Fruit fly (Drosophila melanogaster) whole organism, embryonic: ENCODE data around the gene ftz-f1.

Experiments used
- Asciz ChIP-seq: fragments of 200-800 bp; sonication (Bioruptor generic); optimal IDR thresholded peaks from 2 replicates; lab custom pipeline; 2017; ENCODE audit warnings: missing biosample characterization, mild to moderate bottlenecking, missing genetic modification characterization, missing genetic modification reagents
- C15 ChIP-seq: fragments of 200-800 bp; sonication (Bioruptor generic); IDR thresholded peaks from 3 replicates; pipeline ENCODE4 v1.3.6; 2022; ENCODE audit warnings: missing biosample characterization, missing genetic modification characterization
- CG10959 ChIP-seq: fragments of 200-800 bp; sonication (Bioruptor generic); IDR thresholded peaks from 2 replicates; pipeline ENCODE4 v1.3.6; 2022; ENCODE audit warnings: missing biosample characterization, missing genetic modification characterization
- CG10979 ChIP-seq: fragments of 200-800 bp; sonication (Bioruptor generic); optimal IDR thresholded peaks from 2 replicates; lab custom pipeline; 2018; ENCODE audit warnings: missing biosample characterization, mild to moderate bottlenecking, missing genetic modification characterization, moderate library complexity
- CG11093 ChIP-seq: fragments of 200-800 bp; sonication (Bioruptor generic); IDR thresholded peaks from 3 replicates; pipeline ENCODE4 v1.3.6; 2022; ENCODE audit warnings: missing biosample characterization, missing genetic modification characterization
- CG12104 ChIP-seq: fragments of 200-800 bp; sonication (Bioruptor generic); optimal IDR thresholded peaks from 3 replicates; lab custom pipeline; 2016; ENCODE audit warnings: missing biosample characterization, missing genetic modification characterization
- CG12391 ChIP-seq: fragments of 200-800 bp; sonication (Bioruptor generic); optimal IDR thresholded peaks from 3 replicates; lab custom pipeline; 2018; ENCODE audit warnings: missing biosample characterization, mild to moderate bottlenecking, missing genetic modification characterization, moderate library complexity
- CG15479 ChIP-seq: fragments of 200-800 bp; sonication (Bioruptor generic); optimal IDR thresholded peaks from 3 replicates; lab custom pipeline; 2019; ENCODE audit warnings: missing biosample characterization, mild to moderate bottlenecking, missing genetic modification characterization, moderate library complexity
- CG1603 ChIP-seq: fragments of 200-800 bp; sonication (Bioruptor generic); optimal IDR thresholded peaks from 2 replicates; lab custom pipeline; 2019; ENCODE audit warnings: missing biosample characterization, mild to moderate bottlenecking, missing genetic modification characterization, moderate library complexity
- CG16813 ChIP-seq: fragments of 200-800 bp; sonication (Bioruptor generic); IDR thresholded peaks from 3 replicates; pipeline ENCODE4 v1.3.6; 2022; ENCODE audit warnings: missing biosample characterization, missing genetic modification characterization; ENCODE audit not compliant: partially characterized antibody
- CG17328 ChIP-seq: fragments of 200-800 bp; sonication (Bioruptor generic); IDR thresholded peaks from 2 replicates; pipeline ENCODE4 v1.3.6; 2022; ENCODE audit warnings: missing biosample characterization, missing genetic modification characterization
- CG17361 ChIP-seq: fragments of 200-800 bp; sonication (Bioruptor generic); IDR thresholded peaks from 3 replicates; pipeline ENCODE4 v1.3.6; 2022; ENCODE audit warnings: missing biosample characterization, missing genetic modification characterization
- CG17912 ChIP-seq: fragments of 200-800 bp; sonication (Bioruptor generic); optimal IDR thresholded peaks from 2 replicates; lab custom pipeline; 2018; ENCODE audit warnings: missing biosample characterization, mild to moderate bottlenecking, missing genetic modification characterization
- CG2120 ChIP-seq: fragments of 200-800 bp; sonication (Bioruptor generic); optimal IDR thresholded peaks from 3 replicates; lab custom pipeline; 2016; ENCODE audit warnings: missing biosample characterization, missing genetic modification characterization
- CG2202 ChIP-seq: fragments of 200-800 bp; sonication (Bioruptor generic); optimal IDR thresholded peaks from 2 replicates; lab custom pipeline; 2018; ENCODE audit warnings: missing biosample characterization, mild to moderate bottlenecking, missing genetic modification characterization
- CG6683 ChIP-seq: fragments of 200-800 bp; sonication (Bioruptor generic); optimal IDR thresholded peaks from 2 replicates; lab custom pipeline; 2017; ENCODE audit warnings: missing biosample characterization, mild to moderate bottlenecking, missing genetic modification characterization, missing genetic modification reagents
- CG7786 ChIP-seq: fragments of 200-800 bp; sonication (Bioruptor generic); optimal IDR thresholded peaks from 2 replicates; lab custom pipeline; 2016; ENCODE audit warnings: missing biosample characterization, missing genetic modification characterization
- CG8089 ChIP-seq: fragments of 200-800 bp; sonication (Bioruptor generic); optimal IDR thresholded peaks from 3 replicates; lab custom pipeline; 2016; ENCODE audit warnings: missing biosample characterization, missing genetic modification characterization
- CG9727 ChIP-seq: fragments of 200-800 bp; sonication (Bioruptor generic); optimal IDR thresholded peaks from 3 replicates; lab custom pipeline; 2017; ENCODE audit warnings: missing biosample characterization, mild to moderate bottlenecking, missing genetic modification characterization
- CkIIα-i1 ChIP-seq: fragments of 200-800 bp; sonication (Bioruptor generic); IDR thresholded peaks from 2 replicates; pipeline ENCODE4 v1.3.6; 2022; ENCODE audit warnings: missing biosample characterization, missing genetic modification characterization
- Dip2 ChIP-seq: fragments of 200-800 bp; sonication (Bioruptor generic); IDR thresholded peaks from 2 replicates; pipeline ENCODE4 v1.3.6; 2022; ENCODE audit warnings: missing biosample characterization, missing genetic modification characterization
- Doc3 ChIP-seq: fragments of 200-800 bp; sonication (Bioruptor generic); IDR thresholded peaks from 3 replicates; pipeline ENCODE4 v1.3.6; 2022; ENCODE audit warnings: missing biosample characterization, missing genetic modification characterization; ENCODE audit not compliant: partially characterized antibody
- E2f1 ChIP-seq: fragments of 200-800 bp; sonication (Bioruptor generic); IDR thresholded peaks from 2 replicates; pipeline ENCODE4 v1.3.6; 2022; ENCODE audit warnings: missing biosample characterization, missing genetic modification characterization
- Fer2 ChIP-seq: fragments of 200-800 bp; sonication (Bioruptor generic); optimal IDR thresholded peaks from 2 replicates; lab custom pipeline; 2018; ENCODE audit warnings: missing biosample characterization, mild to moderate bottlenecking, missing genetic modification characterization, moderate library complexity
- HLHmδ ChIP-seq: fragments of 200-800 bp; sonication (Bioruptor generic); optimal IDR thresholded peaks from 2 replicates; lab custom pipeline; 2018; ENCODE audit warnings: missing biosample characterization, mild to moderate bottlenecking, missing genetic modification characterization, moderate library complexity
- Hmr ChIP-seq: fragments of 200-800 bp; sonication (Bioruptor generic); optimal IDR thresholded peaks from 3 replicates; lab custom pipeline; 2017; ENCODE audit warnings: mild to moderate bottlenecking, missing biosample characterization, missing genetic modification reagents, missing genetic modification characterization
- Meics ChIP-seq: fragments of 200-800 bp; sonication (Bioruptor generic); optimal IDR thresholded peaks from 2 replicates; lab custom pipeline; 2017; ENCODE audit warnings: missing biosample characterization, mild to moderate bottlenecking, missing genetic modification characterization
- PHDP ChIP-seq: fragments of 200-800 bp; sonication (Bioruptor generic); optimal IDR thresholded peaks from 3 replicates; lab custom pipeline; 2018; ENCODE audit warnings: missing biosample characterization, mild to moderate bottlenecking, missing genetic modification characterization, moderate library complexity
- Pdp1 ChIP-seq, 2 experiments: fragments of 200-800 bp; sonication (Bioruptor generic); optimal IDR thresholded peaks; 3 replicates each; lab custom pipeline; 2016; ENCODE audit warnings: missing biosample characterization in 2 of 2, missing genetic modification characterization in 2 of 2, mild to moderate bottlenecking in 1 of 2, moderate library complexity in 1 of 2
- Ravus ChIP-seq: fragments of 200-800 bp; sonication (Bioruptor generic); IDR thresholded peaks from 2 replicates; pipeline ENCODE4 v1.3.6; 2022; ENCODE audit warnings: missing biosample characterization, missing genetic modification characterization
- Six4 ChIP-seq: fragments of 200-800 bp; sonication (Bioruptor generic); optimal IDR thresholded peaks from 2 replicates; lab custom pipeline; 2016; ENCODE audit warnings: missing biosample characterization, missing genetic modification characterization
- cg ChIP-seq: fragments of 200-800 bp; sonication (Bioruptor generic); optimal IDR thresholded peaks from 3 replicates; lab custom pipeline; 2019; ENCODE audit warnings: missing biosample characterization, mild to moderate bottlenecking, missing genetic modification characterization, moderate library complexity
- dmrt99B ChIP-seq: fragments of 200-800 bp; sonication (Bioruptor generic); optimal IDR thresholded peaks from 2 replicates; lab custom pipeline; 2018; ENCODE audit warnings: missing biosample characterization, mild to moderate bottlenecking, missing genetic modification characterization, moderate library complexity
- emc ChIP-seq: fragments of 200-800 bp; sonication (Bioruptor generic); optimal IDR thresholded peaks from 2 replicates; lab custom pipeline; 2016; ENCODE audit warnings: missing biosample characterization, missing genetic modification characterization
- esg ChIP-seq: fragments of 200-800 bp; sonication (Bioruptor generic); conservative IDR thresholded peaks from 2 replicates; pipeline ENCODE4 v1.3.6; 2022; ENCODE audit warnings: missing biosample characterization, missing genetic modification characterization
- inv ChIP-seq: fragments of 200-800 bp; sonication (Bioruptor generic); IDR thresholded peaks from 2 replicates; pipeline ENCODE4 v1.3.6; 2022; ENCODE audit warnings: missing biosample characterization, missing genetic modification characterization; ENCODE audit not compliant: partially characterized antibody
- lbe ChIP-seq: fragments of 200-800 bp; sonication (Bioruptor generic); optimal IDR thresholded peaks from 2 replicates; lab custom pipeline; 2016; ENCODE audit warnings: missing biosample characterization, mild to moderate bottlenecking, missing genetic modification characterization
- mam ChIP-seq: fragments of 200-800 bp; sonication (Bioruptor generic); optimal IDR thresholded peaks from 3 replicates; lab custom pipeline; 2016; ENCODE audit warnings: missing biosample characterization, missing genetic modification characterization
- pum ChIP-seq: fragments of 200-800 bp; sonication (Bioruptor generic); optimal IDR thresholded peaks from 2 replicates; lab custom pipeline; 2016; ENCODE audit warnings: missing biosample characterization, missing genetic modification characterization
- rib ChIP-seq: fragments of 200-800 bp; sonication (Bioruptor generic); IDR thresholded peaks from 2 replicates; pipeline ENCODE4 v1.3.6; 2022; ENCODE audit warnings: missing biosample characterization, missing genetic modification characterization
- run ChIP-seq: fragments of 200-800 bp; sonication (Bioruptor generic); optimal IDR thresholded peaks from 3 replicates; lab custom pipeline; 2018; ENCODE audit warnings: missing biosample characterization, mild to moderate bottlenecking, missing genetic modification characterization
- trem ChIP-seq: fragments of 200-800 bp; optimal IDR thresholded peaks from 3 replicates; lab custom pipeline; 2019; ENCODE audit warnings: missing biosample characterization, mild to moderate bottlenecking, missing genetic modification characterization, moderate library complexity
- ttk ChIP-seq: fragments of 200-800 bp; sonication (Bioruptor generic); IDR thresholded peaks from 2 replicates; pipeline ENCODE4 v2.1.2; 2022; ENCODE audit warnings: missing biosample characterization, missing genetic modification characterization
- zen2 ChIP-seq: fragments of 200-800 bp; sonication (Bioruptor generic); IDR thresholded peaks from 3 replicates; pipeline ENCODE4 v1.3.6; 2022; ENCODE audit warnings: missing biosample characterization, missing genetic modification characterization; ENCODE audit not compliant: partially characterized antibody

Gene ftz-f1

dm6 chr3L:18789203-18790018 is 11.7 kb downstream of the ftz-f1 start (continued):
- TF ChIP-seq lbe (GFP tag; lab: Kevin White, UChicago) (no peak), Ravus (no peak), cg (GFP tag; lab: Kevin White, UChicago) (peak; percentile 43), Doc3 (no peak), CG17912 (GFP tag; lab: Kevin White, UChicago) (peak; percentile 78), CG16813 (no peak), CG9727 (GFP tag; lab: Kevin White, UChicago) (peak; percentile 6), trem (tag; lab: Kevin White, UChicago) (no peak), Asciz (GFP tag; lab: Kevin White, UChicago) (peak; percentile 53), CG17361 (GFP tag; lab: Robert Waterston, UW) (peak; percentile 21; the same call in 1 of the 3 replicates), CG7786 (GFP tag; lab: Kevin White, UChicago) (peak; percentile 16), Six4 (GFP tag; lab: Kevin White, UChicago) (no peak), Hmr (GFP tag; lab: Kevin White, UChicago) (peak; percentile 73), CG10959 (GFP tag; lab: Robert Waterston, UW) (no peak), PHDP (tag; lab: Kevin White, UChicago) (peak; percentile 52), pum (GFP tag; lab: Kevin White, UChicago) (no peak), CG1603 (tag; lab: Kevin White, UChicago) (peak; percentile 53), CG17328 (GFP tag; lab: Robert Waterston, UW) (peak; percentile 26; the same call in 1 of the 2 replicates), Meics (GFP tag; lab: Kevin White, UChicago) (peak; percentile 96), emc (GFP tag; lab: Kevin White, UChicago) (no peak), Pdp1 (GFP tag; optimal IDR thresholded peaks at IDR 0.05; lab: Kevin White, UChicago) (peak in 1 of 2 experiments; percentile 96), CG2120 (GFP tag; lab: Kevin White, UChicago) (peak; percentile 51), CG10979 (tag; lab: Kevin White, UChicago) (no peak), dmrt99B (tag; lab: Kevin White, UChicago) (peak; percentile 51), Dip2 (no peak), rib (GFP tag; lab: Robert Waterston, UW) (peak; percentile 90), CkIIα-i1 (GFP tag; lab: Robert Waterston, UW) (no peak), zen2 (no peak), CG6683 (peak; percentile 63), E2f1 (no peak; the same call in 1 of the 2 replicates), HLHmδ (GFP tag; lab: Kevin White, UChicago) (no peak), CG15479 (GFP tag; lab: Kevin White, UChicago) (no peak), CG12391 (tag; lab: Kevin White, UChicago) (peak; percentile 31), CG8089 (peak; percentile 24), mam (GFP tag; lab: Kevin White, UChicago) (peak; percentile 3), CG11093 (0 out of 3 replicates have a peak, but pooled peaks have one; percentile 38), Fer2 (peak; percentile 20), run (tag; lab: Kevin White, UChicago) (peak; percentile 23), CG12104 (GFP tag; lab: Kevin White, UChicago) (peak; percentile 48), CG2202 (tag; lab: Kevin White, UChicago) (no peak), C15 (GFP tag; lab: Robert Waterston, UW) (no peak; the same call in 2 of the 3 replicates), inv (GFP tag; lab: Robert Waterston, UW) (no peak), ttk (GFP tag; lab: Robert Waterston, UW) (no peak), esg (no peak)
- TF ChIP-seq, all 482 proteins: peak for 249
